Worm (Caenorhabditis elegans): Measurements from ENCODE around the gene scl-17.
A peak's percentile ranks its signal among the peaks of the same experiment; 100 is the strongest.
"Not testable (repeated sequence)": the region's sequence is repeated elsewhere in the genome, so short reads cannot be mapped to it uniquely, and the experiment has no call there.

Gene scl-17

ce11 chrII:1438336-1438589, 6.7 kb upstream of the scl-17 start, which contains the start of gene Y51H7C.3:
Gene Y51H7C.3 (plus strand): TSS chrII:1438490.
- no peak for TF ChIP-seq gei-17 (GFP tag; optimal IDR thresholded peaks at IDR 0.05)
- TF ChIP-seq nhr-90 (tag; optimal IDR thresholded peaks at IDR 0.05): no peak
- TF ChIP-seq lin-54 (GFP tag; optimal IDR thresholded peaks at IDR 0.05): no peak
- TF ChIP-seq snpc-4 (GFP tag; optimal IDR thresholded peaks at IDR 0.05): no peak
- no peak for TF ChIP-seq snpc-4 (tag; optimal IDR thresholded peaks at IDR 0.05)
- TF ChIP-seq F37B4.10 (GFP tag; IDR thresholded peaks at IDR 0.05): no peak
- no peak for TF ChIP-seq zim-3 (tag; optimal IDR thresholded peaks at IDR 0.05)
- TF ChIP-seq F22D6.2 (tag; optimal IDR thresholded peaks at IDR 0.05): no peak
- no peak for TF ChIP-seq egl-44 (GFP tag; IDR thresholded peaks at IDR 0.05)
- no peak for TF ChIP-seq repo-1 (tag; optimal IDR thresholded peaks at IDR 0.05)
- TF ChIP-seq rec-8 (tag; optimal IDR thresholded peaks at IDR 0.05): no peak
- no peak for TF ChIP-seq attf-3 (GFP tag; conservative IDR thresholded peaks at IDR 0.05)
- no peak for TF ChIP-seq athp-1 (tag; optimal IDR thresholded peaks at IDR 0.05)
- no peak for TF ChIP-seq ceh-27 (GFP tag; optimal IDR thresholded peaks at IDR 0.05)
- no peak for TF ChIP-seq B0336.3 (GFP tag; IDR thresholded peaks at IDR 0.05)

- TF ChIP-seq sdz-38 (tag; optimal IDR thresholded peaks at IDR 0.05) (no peak), hrde-1 (tag; optimal IDR thresholded peaks at IDR 0.05; ENCODE audit: borderline replicate concordance) (no peak), F49E8.2 (tag; optimal IDR thresholded peaks at IDR 0.05; ENCODE audit: insufficient read depth) (no peak), egl-18 (GFP tag; IDR thresholded peaks at IDR 0.05) (no peak), B0035.1 (tag; optimal IDR thresholded peaks at IDR 0.05) (no peak), snpc-1.3 (tag; optimal IDR thresholded peaks at IDR 0.05; ENCODE audit: insufficient read depth) (no peak), B0261.1 (tag; optimal IDR thresholded peaks at IDR 0.05) (no peak), tbx-9 (tag; optimal IDR thresholded peaks at IDR 0.05; ENCODE audit: borderline replicate concordance) (no peak), pbrm-1 (GFP tag; IDR thresholded peaks at IDR 0.05) (no peak), hlh-26 (GFP tag; conservative IDR thresholded peaks at IDR 0.05) (no peak), repo-1 (tag; optimal IDR thresholded peaks at IDR 0.05) (no peak), nhr-120 (GFP tag; IDR thresholded peaks at IDR 0.05) (no peak)
Measured at ce11 chrII:1441479-1441878, 3.5 kb upstream of the scl-17 start.

- peak; percentile 90 for TF ChIP-seq aptf-2 (GFP tag; conservative IDR thresholded peaks at IDR 0.05)
Measured at ce11 chrII:1446696-1447293, 1.8 kb downstream of the scl-17 start, which contains the start of gene Y51H7C.12. Gene Y51H7C.12 (minus strand): TSS chrII:1446746.

DNA sequence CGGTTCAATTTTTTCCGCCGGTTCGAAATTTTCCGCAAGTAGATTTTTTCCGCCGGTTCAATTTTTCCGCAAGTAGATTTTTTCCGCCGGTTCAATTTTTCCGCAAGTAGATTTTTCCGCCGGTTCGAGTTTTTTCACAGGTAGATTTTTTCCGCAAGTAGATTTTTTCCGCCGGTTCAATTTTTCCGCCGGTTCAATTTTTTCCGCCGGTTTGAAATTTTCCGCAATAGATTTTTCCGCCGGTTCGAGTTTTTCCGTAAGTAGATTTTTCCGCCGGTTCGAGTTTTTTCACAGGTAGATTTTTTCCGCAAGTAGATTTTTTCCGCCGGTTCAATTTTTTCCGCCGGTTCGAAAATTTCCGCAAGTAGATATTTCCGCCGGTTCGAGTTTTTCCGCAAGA, 7.0 kb downstream of the scl-17 start:
- TF ChIP-seq madf-8 (GFP tag; conservative IDR thresholded peaks at IDR 0.05) (0 out of 2 replicates have a peak, but pooled peaks have one; percentile 5), let-526 (GFP tag; IDR thresholded peaks at IDR 0.05) (0 out of 2 replicates have a peak, but pooled peaks have one; percentile 24), attf-6 (GFP tag; IDR thresholded peaks at IDR 0.05) (0 out of 2 replicates have a peak, but pooled peaks have one; percentile 26), bed-1 (GFP tag; IDR thresholded peaks at IDR 0.05) (peak; percentile 92), F33H1.4 (GFP tag; IDR thresholded peaks at IDR 0.05) (0 out of 2 replicates have a peak, but pooled peaks have one; percentile 25), Y53F4B.3 (GFP tag; IDR thresholded peaks at IDR 0.05) (peak; percentile 25; the same call in 1 of the 2 replicates), D2030.7 (GFP tag; IDR thresholded peaks at IDR 0.05) (0 out of 2 replicates have a peak, but pooled peaks have one; percentile 14), Y56A3A.18 (GFP tag; IDR thresholded peaks at IDR 0.05) (peak; percentile 61; the same call in 1 of the 2 replicates), cebp-1 (GFP tag; IDR thresholded peaks at IDR 0.05) (0 out of 2 replicates have a peak, but pooled peaks have one; percentile 30), hsf-1 (GFP tag; IDR thresholded peaks at IDR 0.05) (peak; percentile 31; the same call in 1 of the 2 replicates), Y67H2A.10 (GFP tag; conservative IDR thresholded peaks at IDR 0.05) (0 out of 2 replicates have a peak, but pooled peaks have one; percentile 38)
- TF ChIP-seq cebp-1 (tag; optimal IDR thresholded peaks at IDR 0.05): not testable (repeated sequence)
